Fruit fly (Drosophila melanogaster) whole organism, wandering third instar larva: ENCODE measurements around the gene CG42661.

ENCODE experiments used
- Dif ChIP-seq: fragments of 200-275, 200-300 bp; sonication (Bioruptor generic); optimal IDR thresholded peaks from 2 replicates; lab custom pipeline; 2018; ENCODE audit warnings: missing biosample characterization, missing genetic modification characterization; ENCODE audit not compliant: partially characterized antibody
- Hnf4 ChIP-seq: fragments of 200-800 bp; sonication (Bioruptor generic); optimal IDR thresholded peaks from 2 replicates; lab custom pipeline; 2016; ENCODE audit warnings: missing biosample characterization, mild to moderate bottlenecking, missing genetic modification characterization
- Mio ChIP-seq: sonication (Bioruptor generic); optimal IDR thresholded peaks from 2 replicates; lab custom pipeline; 2016; ENCODE audit warnings: missing biosample characterization, missing genetic modification characterization
- Vsx2 ChIP-seq: fragments of 200-300, 225-300 bp; sonication (Bioruptor generic); optimal IDR thresholded peaks from 2 replicates; lab custom pipeline; 2018; ENCODE audit warnings: missing biosample characterization, missing genetic modification characterization; ENCODE audit not compliant: partially characterized antibody
- dmrt93B ChIP-seq: fragments of 200-800 bp; sonication (Bioruptor generic); optimal IDR thresholded peaks from 2 replicates; lab custom pipeline; 2018; ENCODE audit warnings: missing biosample characterization, mild to moderate bottlenecking, missing genetic modification characterization
- fru ChIP-seq: fragments of 200-800 bp; sonication (Bioruptor generic); optimal IDR thresholded peaks from 3 replicates; lab custom pipeline; 2016; ENCODE audit warnings: missing biosample characterization, mild to moderate bottlenecking, missing genetic modification characterization
- pan ChIP-seq: fragments of >200 bp; optimal IDR thresholded peaks from 2 replicates; lab custom pipeline; 2017
- rgr ChIP-seq: fragments of 200-800 bp; sonication (Bioruptor generic); optimal IDR thresholded peaks from 3 replicates; lab custom pipeline; 2016; ENCODE audit warnings: missing biosample characterization, mild to moderate bottlenecking, missing genetic modification characterization
- tai ChIP-seq: sonication (Bioruptor generic); optimal IDR thresholded peaks from 2 replicates; lab custom pipeline; 2016; ENCODE audit warnings: missing biosample characterization, missing genetic modification characterization
- usp ChIP-seq: fragments of >200 bp; optimal IDR thresholded peaks from 2 replicates; lab custom pipeline; 2017; ENCODE audit warnings: missing biosample characterization, missing genetic modification characterization

Gene CG42661

DNA sequence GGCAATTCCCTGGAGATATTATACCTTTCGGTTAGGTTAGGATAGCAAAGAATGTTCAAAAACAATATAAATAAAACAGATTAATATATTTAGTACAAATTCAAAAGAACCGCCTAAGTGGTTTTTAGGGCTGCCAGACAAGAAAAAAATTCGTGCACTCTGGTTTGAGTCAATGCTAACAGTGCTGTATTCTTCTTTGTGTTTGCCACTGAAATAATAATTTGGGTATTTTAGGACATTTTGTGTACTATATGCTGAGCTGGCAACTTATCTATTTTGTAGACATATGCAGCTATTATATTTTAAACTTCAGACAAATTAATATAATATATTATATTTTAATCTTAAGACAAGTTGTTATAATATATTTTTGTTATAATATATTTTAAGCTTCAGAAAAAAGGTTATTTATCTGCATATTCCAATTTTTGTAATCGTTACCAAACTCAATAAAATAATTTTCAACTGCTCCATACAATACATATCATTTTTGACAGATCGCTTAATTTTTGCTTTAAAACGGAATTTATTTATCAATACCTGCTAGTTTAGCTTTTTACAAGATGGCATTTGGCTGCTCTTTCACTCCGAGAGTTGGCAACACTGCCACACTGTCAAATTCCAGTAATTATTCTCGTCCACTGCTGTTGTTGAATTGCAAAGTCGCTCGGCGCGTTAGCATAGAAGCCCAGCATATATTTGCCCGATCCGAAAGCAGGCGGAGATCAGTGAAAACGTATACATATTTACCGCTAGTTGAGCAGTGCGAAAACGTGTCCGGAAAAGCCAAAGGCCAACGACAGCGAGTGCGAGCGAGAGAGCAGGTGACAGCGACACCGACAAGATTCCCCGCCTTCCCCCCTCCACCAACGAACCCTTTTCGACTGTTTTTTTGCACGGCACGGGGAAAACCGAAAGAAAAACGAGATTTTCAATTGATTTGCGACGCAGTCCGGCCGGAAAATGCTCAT, 45.4 kb downstream of the CG42661 start, which contains the start of gene CG7546 (continued):
- TF ChIP-seq Hnf4 (GFP tag; lab: Kevin White, UChicago) (no peak), tai (GFP tag; lab: Kevin White, UChicago) (no peak), fru (GFP tag; lab: Kevin White, UChicago) (peak; percentile 17), pan (no peak), usp (no peak), Dif (GFP tag; lab: Kevin White, UChicago) (no peak), Mio (GFP tag; lab: Kevin White, UChicago) (no peak), rgr (GFP tag; lab: Kevin White, UChicago) (peak; percentile 58), dmrt93B (GFP tag; lab: Kevin White, UChicago) (no peak), Vsx2 (GFP tag; lab: Kevin White, UChicago) (no peak)
- TF ChIP-seq, all 38 proteins: peak for 12
